Worm (Caenorhabditis elegans): ENCODE data around the gene col-116.

ce11 chrIV:8378280-8378679 lies 22.6 kb downstream of the col-116 start:
- no peak for TF ChIP-seq pha-4 (tag; optimal IDR thresholded peaks at IDR 0.05)
- TF ChIP-seq unc-55 (GFP tag; optimal IDR thresholded peaks at IDR 0.05) = no peak
